Fruit fly (Drosophila melanogaster): Measurements from ENCODE around the gene Arr2.

The Arr2 gene

dm6 chr3L:8619588-8619987 lies 29.1 kb downstream of the Arr2 start, which contains the start of gene S-Lap2:
S-Lap2 (plus strand) TSS chr3L:8619888.
- peak; percentile 58 for TF ChIP-seq svp (GFP tag)
- TF ChIP-seq topi (GFP tag; optimal IDR thresholded peaks at IDR 0.05) = no peak

DNA sequence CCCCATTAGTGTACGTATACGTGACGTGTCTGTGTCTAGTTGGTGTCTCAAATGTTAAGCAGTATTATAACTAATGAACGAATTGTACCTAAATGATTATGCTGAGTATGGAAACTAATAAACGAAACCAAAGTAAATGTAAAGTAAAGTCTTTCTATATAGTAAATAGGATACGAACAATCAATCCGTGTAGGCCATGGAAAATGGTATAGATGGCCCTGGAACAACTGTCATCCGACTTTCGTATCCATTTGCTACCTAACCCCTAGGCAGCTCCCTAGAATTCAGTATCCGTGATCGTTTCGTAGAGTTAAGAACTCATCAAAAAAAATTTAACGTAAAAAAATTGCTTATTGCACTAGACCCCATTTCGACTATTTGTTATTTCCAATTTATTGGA lies 31.8 kb downstream of the Arr2 start, which contains the start of gene S-Lap1:
Gene S-Lap1, plus strand, starts transcription at position 301 of the 400 bp plus-strand sequence.
- no peak for TF ChIP-seq CG6276 (GFP tag; optimal IDR thresholded peaks at IDR 0.05)
- no peak for TF ChIP-seq CG11902 (GFP tag; optimal IDR thresholded peaks at IDR 0.05)
- no peak for TF ChIP-seq CG3032 (tag; optimal IDR thresholded peaks at IDR 0.05)
- no peak for TF ChIP-seq Hr38 (GFP tag; optimal IDR thresholded peaks at IDR 0.05)
- no peak for TF ChIP-seq Blimp-1 (GFP tag; optimal IDR thresholded peaks at IDR 0.05)
- TF ChIP-seq CG9139 (GFP tag; optimal IDR thresholded peaks at IDR 0.05) = no peak
- TF ChIP-seq Ets21C (GFP tag; optimal IDR thresholded peaks at IDR 0.05) = no peak
- TF ChIP-seq CG31627 (GFP tag; optimal IDR thresholded peaks at IDR 0.05) = no peak
- TF ChIP-seq Gug (GFP tag; IDR thresholded peaks at IDR 0.05) = no peak

dm6 chr3L:8607449-8607848 lies 41.3 kb downstream of the Arr2 start:
- TF ChIP-seq CG11294 (GFP tag; IDR thresholded peaks at IDR 0.05) (no peak), vri (GFP tag; optimal IDR thresholded peaks at IDR 0.05) (no peak), CG9139 (GFP tag; optimal IDR thresholded peaks at IDR 0.05) (no peak), topi (GFP tag; optimal IDR thresholded peaks at IDR 0.05) (peak; percentile 20), eg (GFP tag; IDR thresholded peaks at IDR 0.05) (0 out of 3 replicates have a peak, but pooled peaks have one; percentile 23), CG10631 (GFP tag; optimal IDR thresholded peaks at IDR 0.05) (peak; percentile 43), CG10669 (GFP tag; optimal IDR thresholded peaks at IDR 0.05) (peak; percentile 45), CG11762 (GFP tag; optimal IDR thresholded peaks at IDR 0.05; ENCODE audit: insufficient read depth) (no peak), CG8632 (GFP tag; optimal IDR thresholded peaks at IDR 0.05) (no peak), Sox14 (GFP tag; optimal IDR thresholded peaks at IDR 0.05) (peak; percentile 22), CG34406 (GFP tag; optimal IDR thresholded peaks at IDR 0.05) (no peak), Blimp-1 (GFP tag; optimal IDR thresholded peaks at IDR 0.05) (no peak), OdsH (GFP tag; optimal IDR thresholded peaks at IDR 0.05) (peak; percentile 26), net (GFP tag; optimal IDR thresholded peaks at IDR 0.05) (no peak), fkh (GFP tag; optimal IDR thresholded peaks at IDR 0.05) (no peak), achi (GFP tag; optimal IDR thresholded peaks at IDR 0.05) (peak; percentile 33), CG8119 (GFP tag; IDR thresholded peaks at IDR 0.05) (0 out of 3 replicates have a peak, but pooled peaks have one; percentile 25), Hr4 (GFP tag; optimal IDR thresholded peaks at IDR 0.05) (peak; percentile 28), CG4318 (GFP tag; optimal IDR thresholded peaks at IDR 0.05) (no peak), CG6276 (GFP tag; optimal IDR thresholded peaks at IDR 0.05) (no peak), esn (GFP tag; optimal IDR thresholded peaks at IDR 0.05) (no peak), Ets21C (GFP tag; optimal IDR thresholded peaks at IDR 0.05) (no peak), CG6792 (GFP tag; optimal IDR thresholded peaks at IDR 0.05) (peak; percentile 18), CG6808 (GFP tag; optimal IDR thresholded peaks at IDR 0.05) (peak; percentile 22), CG7368 (GFP tag; optimal IDR thresholded peaks at IDR 0.05) (no peak), CG6163 (GFP tag; IDR thresholded peaks at IDR 0.05) (0 out of 3 replicates have a peak, but pooled peaks have one; percentile 43), fd85E (GFP tag; optimal IDR thresholded peaks at IDR 0.05) (no peak), cyc (GFP tag; optimal IDR thresholded peaks at IDR 0.05) (no peak), ss (GFP tag; optimal IDR thresholded peaks at IDR 0.05) (peak in 1 of 2 experiments; percentile 56), Met (GFP tag; optimal IDR thresholded peaks at IDR 0.05) (peak; percentile 14), CG16779 (tag; optimal IDR thresholded peaks at IDR 0.05) (no peak), Hr39 (GFP tag; optimal IDR thresholded peaks at IDR 0.05) (peak; percentile 13), lz (GFP tag; optimal IDR thresholded peaks at IDR 0.05) (peak; percentile 8), Hr38 (GFP tag; optimal IDR thresholded peaks at IDR 0.05) (no peak), Sox102F (GFP tag; optimal IDR thresholded peaks at IDR 0.05) (peak; percentile 10), dsx (GFP tag; optimal IDR thresholded peaks at IDR 0.05; ENCODE audit: poor library complexity, severe bottlenecking) (no peak), pdm3 (GFP tag; optimal IDR thresholded peaks at IDR 0.05) (peak; percentile 41), Smox (GFP tag; optimal IDR thresholded peaks at IDR 0.05) (peak; percentile 24), CG15336 (GFP tag; IDR thresholded peaks at IDR 0.05) (0 out of 2 replicates have a peak, but pooled peaks have one; percentile 14), CG6854 (GFP tag; optimal IDR thresholded peaks at IDR 0.05) (no peak), spab (GFP tag; optimal IDR thresholded peaks at IDR 0.05) (peak; percentile 29), CG1621 (tag; optimal IDR thresholded peaks at IDR 0.05) (no peak)

Measured in whole organism, prepupa.